Fruit fly (Drosophila melanogaster): ENCODE results near the gene CG43088.

DNA sequence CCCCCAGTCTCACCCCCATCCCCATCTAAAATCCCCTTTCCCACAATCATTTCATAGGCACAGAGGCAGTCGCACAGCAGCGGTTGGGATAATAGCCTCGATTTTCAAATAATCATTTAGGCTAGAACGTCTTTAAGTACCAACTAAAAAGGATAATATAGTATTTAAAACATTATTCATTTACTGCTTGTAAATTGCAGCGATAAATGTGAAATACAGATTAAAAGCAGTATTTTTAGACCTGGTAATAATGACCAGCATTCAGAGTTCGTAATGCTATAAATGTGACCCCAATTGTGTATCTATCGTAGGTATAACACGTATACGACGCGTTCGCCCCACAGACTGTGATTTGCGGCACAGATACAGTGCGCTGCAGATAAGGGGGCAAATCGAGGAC is 25.4 kb downstream of the CG43088 start:
- TF ChIP-seq ttk (optimal IDR thresholded peaks at IDR 0.05), result no peak
- no peak for TF ChIP-seq Myc (optimal IDR thresholded peaks at IDR 0.05)
- TF ChIP-seq Sin3A (optimal IDR thresholded peaks at IDR 0.05), result no peak
- no peak for TF ChIP-seq h (optimal IDR thresholded peaks at IDR 0.05)
- no peak for TF ChIP-seq psq (optimal IDR thresholded peaks at IDR 0.05)

Measured in Kc167 (cell line).